Fruit fly (Drosophila melanogaster): ENCODE results near the gene daed.

DNA sequence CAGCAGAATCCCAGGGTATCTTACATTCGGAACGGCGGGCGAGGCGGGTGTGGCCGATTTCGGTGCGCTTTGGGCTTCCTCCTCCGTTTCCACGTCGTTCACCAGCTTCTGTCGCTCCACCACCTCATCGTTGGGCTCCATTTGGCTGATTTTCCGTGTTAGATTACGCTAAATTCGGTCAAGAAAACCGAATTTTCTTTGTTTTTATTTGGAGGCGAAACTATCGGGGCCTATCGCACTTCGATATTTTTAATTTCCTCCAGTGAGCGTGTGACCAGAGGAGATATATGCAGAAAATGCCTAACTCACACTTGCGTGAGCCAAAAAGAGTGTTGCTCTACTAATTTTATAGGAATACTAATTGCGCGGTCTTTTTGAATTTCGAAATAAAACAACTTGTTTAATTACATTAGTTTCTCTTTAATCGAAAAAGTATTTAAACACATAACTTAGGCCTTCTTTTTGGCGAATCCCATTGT, 23.9 kb downstream of the daed start, which contains the start of gene CG10874:
- no peak for TF ChIP-seq Side (GFP tag; optimal IDR thresholded peaks at IDR 0.05)
- TF ChIP-seq CG7271 (tag; optimal IDR thresholded peaks at IDR 0.05), result no peak
- TF ChIP-seq CG6791 (GFP tag; IDR thresholded peaks at IDR 0.05; ENCODE audit: partially characterized antibody), result no peak
- TF ChIP-seq gce (GFP tag; IDR thresholded peaks at IDR 0.05), result no peak
- TF ChIP-seq Pdp1 (GFP tag; optimal IDR thresholded peaks at IDR 0.05), result no peak
- TF ChIP-seq Taf1 (GFP tag; IDR thresholded peaks at IDR 0.05), result no peak
- no peak for TF ChIP-seq CG17568 (GFP tag; optimal IDR thresholded peaks at IDR 0.05)
- TF ChIP-seq tio (GFP tag; optimal IDR thresholded peaks at IDR 0.05), result no peak
- TF ChIP-seq CG12236 (GFP tag; optimal IDR thresholded peaks at IDR 0.05), result no peak
